In the genomic region with DNA sequence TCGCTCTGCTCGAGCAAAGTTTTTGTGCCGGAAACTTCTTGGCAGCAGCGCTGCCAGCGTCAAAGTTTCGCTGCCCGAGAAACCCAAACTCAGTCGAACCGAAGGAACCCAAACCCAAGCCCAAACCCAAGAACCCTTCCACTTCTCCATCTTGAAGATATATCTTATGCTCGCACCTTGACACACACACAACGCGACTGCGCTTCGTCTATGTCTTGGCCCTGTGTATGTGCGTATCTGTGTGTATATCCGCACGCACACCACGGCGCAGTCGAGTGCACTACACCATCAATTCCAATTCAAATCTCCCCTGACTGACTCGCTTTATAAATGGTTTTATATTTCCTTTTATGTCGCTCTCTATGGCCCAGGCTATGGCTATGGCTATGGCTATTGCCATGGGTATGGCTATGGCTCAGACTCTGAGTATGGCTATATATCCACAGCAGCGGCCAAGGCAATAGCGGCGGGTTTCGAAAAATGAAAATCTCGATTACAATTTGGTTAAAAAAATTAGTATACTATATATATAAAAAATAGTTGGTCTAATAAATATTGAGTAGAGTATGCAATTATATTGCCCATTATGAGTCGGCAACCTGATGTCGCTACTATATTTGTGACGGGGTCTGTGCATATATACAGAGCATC, we compare ENCODE assay signal across 1 fruit fly cellular context.
TF ChIP-seq lines count a peak whose summit lies in the region.

No protein-coding gene starts in this region.

TF ChIP-seq in whole organism, embryonic, 481 proteins besides CTCF, POLR2A, EP300 and RAD21 (continued from another document):
- TF ChIP-seq fd102C (GFP tag; optimal IDR thresholded peaks at IDR 0.05; lab: Kevin White, UChicago) (peak; percentile 73), gsb-n (tag; optimal IDR thresholded peaks at IDR 0.05; lab: Kevin White, UChicago) (peak; percentile 97), CG31441 (GFP tag; IDR thresholded peaks at IDR 0.05; lab: Robert Waterston, UW) (peak; percentile 99), CG18764 (GFP tag; optimal IDR thresholded peaks at IDR 0.05; lab: Kevin White, UChicago) (peak; percentile 87), Taf1 (GFP tag; IDR thresholded peaks at IDR 0.05; lab: Robert Waterston, UW) (peak; percentile 90), NC2α (GFP tag; optimal IDR thresholded peaks at IDR 0.05; lab: Kevin White, UChicago) (peak; percentile 34), CG15269 (tag; optimal IDR thresholded peaks at IDR 0.05; lab: Kevin White, UChicago) (peak; percentile 96), Deaf1 (tag; optimal IDR thresholded peaks at IDR 0.05; lab: Kevin White, UChicago) (peak; percentile 77), Abd-B (GFP tag; optimal IDR thresholded peaks at IDR 0.05; lab: Kevin White, UChicago) (peak; percentile 95), CG8388 (GFP tag; optimal IDR thresholded peaks at IDR 0.05; lab: Kevin White, UChicago) (peak; percentile 95), dmrt99B (tag; optimal IDR thresholded peaks at IDR 0.05; lab: Kevin White, UChicago) (peak; percentile 97), CG14710 (tag; optimal IDR thresholded peaks at IDR 0.05; lab: Kevin White, UChicago) (peak; percentile 96)
